Worm (Caenorhabditis elegans) whole organism, L3 larva: ENCODE measurements around the gene C01G5.9.
A peak's percentile ranks its signal among the peaks of the same experiment; 100 is the strongest.

Experiments
- R02D3.7 ChIP-seq: fragments of 150-350 bp; optimal IDR thresholded peaks from 2 replicates; lab custom pipeline; 2014; ENCODE audit warnings: missing biosample characterization, missing genetic modification characterization
- aly-2 ChIP-seq: fragments of 150-350 bp; optimal IDR thresholded peaks from 2 replicates; lab custom pipeline; 2014; ENCODE audit warnings: missing biosample characterization, missing genetic modification characterization
- ceh-28 ChIP-seq: fragments of 150-350 bp; optimal IDR thresholded peaks from 2 replicates; lab custom pipeline; 2014; ENCODE audit warnings: missing biosample characterization, missing genetic modification reagents, missing genetic modification characterization
- ceh-82 ChIP-seq: fragments of 150-350 bp; optimal IDR thresholded peaks from 2 replicates; lab custom pipeline; 2014; ENCODE audit warnings: missing biosample characterization, missing genetic modification characterization
- egl-27 ChIP-seq: sonication (generic microtip); optimal IDR thresholded peaks from 4 replicates; lab custom pipeline; 2017; ENCODE audit warnings: missing biosample characterization, missing genetic modification reagents, missing genetic modification characterization
- egl-5 ChIP-seq: fragments of 150-350 bp; optimal IDR thresholded peaks from 2 replicates; lab custom pipeline; 2017; ENCODE audit warnings: missing biosample characterization, missing genetic modification reagents, missing genetic modification characterization, inconsistent platforms
- elt-2 ChIP-seq: sonication (generic microtip); optimal IDR thresholded peaks from 2 replicates; lab custom pipeline; 2016; ENCODE audit warnings: missing genetic modification reagents, mild to moderate bottlenecking, missing genetic modification characterization, missing compliant biosample characterization
- elt-3 ChIP-seq, 3 experiments: fragments of 150-350 bp in 1 of 3; sonication (generic microtip) in 2 of 3; optimal IDR thresholded peaks; 2 replicates in 2 of 3; 4 replicates in 1 of 3; lab custom pipeline; 2014 to 2017; ENCODE audit warnings: missing biosample characterization in 3 of 3, missing genetic modification characterization in 3 of 3
- fkh-2 ChIP-seq: fragments of 150-350 bp; optimal IDR thresholded peaks from 2 replicates; lab custom pipeline; 2014; ENCODE audit warnings: missing biosample characterization, missing genetic modification reagents, missing genetic modification characterization
- fos-1 ChIP-seq: fragments of 150-350 bp; optimal IDR thresholded peaks from 2 replicates; lab custom pipeline; 2014; ENCODE audit warnings: missing biosample characterization, missing genetic modification characterization
- hmg-11 ChIP-seq: sonication (generic microtip); optimal IDR thresholded peaks from 2 replicates; lab custom pipeline; 2016; ENCODE audit warnings: missing genetic modification characterization, missing compliant biosample characterization
- jun-1 ChIP-seq: fragments of 150-350 bp; optimal IDR thresholded peaks from 2 replicates; lab custom pipeline; 2014; ENCODE audit warnings: missing biosample characterization, missing genetic modification reagents, missing genetic modification characterization
- lin-15B ChIP-seq: fragments of 150-350 bp; optimal IDR thresholded peaks from 2 replicates; lab custom pipeline; 2014; ENCODE audit warnings: missing biosample characterization, missing genetic modification characterization
- lin-39 ChIP-seq: fragments of 150-350 bp; optimal IDR thresholded peaks from 2 replicates; lab custom pipeline; 2018; ENCODE audit warnings: missing biosample characterization, missing genetic modification reagents, missing genetic modification characterization
- lsy-12 ChIP-seq: sonication (generic microtip); optimal IDR thresholded peaks from 2 replicates; lab custom pipeline; 2016; ENCODE audit warnings: mild to moderate bottlenecking, missing genetic modification characterization, missing compliant biosample characterization
- mml-1 ChIP-seq: fragments of 150-350 bp; sonication (generic microtip); optimal IDR thresholded peaks from 3 replicates; lab custom pipeline; 2014; ENCODE audit warnings: missing biosample characterization, missing genetic modification characterization
- nfya-1 ChIP-seq: sonication (generic microtip); optimal IDR thresholded peaks from 2 replicates; lab custom pipeline; 2017; ENCODE audit warnings: missing genetic modification characterization, mild to moderate bottlenecking, missing compliant biosample characterization, antibody characterized with exemption, moderate library complexity; ENCODE audit not compliant: insufficient read depth
- nhr-11 ChIP-seq: fragments of 150-350 bp; optimal IDR thresholded peaks from 2 replicates; lab custom pipeline; 2014; ENCODE audit warnings: missing biosample characterization, missing genetic modification characterization
- nhr-12 ChIP-seq: fragments of 150-350 bp; optimal IDR thresholded peaks from 2 replicates; lab custom pipeline; 2014; ENCODE audit warnings: missing biosample characterization, missing genetic modification characterization
- nhr-23 ChIP-seq: fragments of 150-350 bp; optimal IDR thresholded peaks from 2 replicates; lab custom pipeline; 2014; ENCODE audit warnings: missing biosample characterization, missing genetic modification reagents, missing genetic modification characterization
- nhr-237 ChIP-seq: fragments of 150-350 bp; optimal IDR thresholded peaks from 2 replicates; lab custom pipeline; 2014; ENCODE audit warnings: missing biosample characterization, missing genetic modification characterization
- nhr-25 ChIP-seq: sonication (generic microtip); optimal IDR thresholded peaks from 2 replicates; lab custom pipeline; 2017; ENCODE audit warnings: missing biosample characterization, missing genetic modification characterization
- nhr-28 ChIP-seq: fragments of 150-350 bp; optimal IDR thresholded peaks from 2 replicates; lab custom pipeline; 2014; ENCODE audit warnings: missing biosample characterization, missing genetic modification characterization
- nhr-43 ChIP-seq: sonication (generic microtip); optimal IDR thresholded peaks from 2 replicates; lab custom pipeline; 2016; ENCODE audit warnings: mild to moderate bottlenecking, missing genetic modification characterization, missing compliant biosample characterization; ENCODE audit not compliant: poor library complexity, severe bottlenecking
- nhr-67 ChIP-seq: fragments of 150-350 bp; optimal IDR thresholded peaks from 2 replicates; lab custom pipeline; 2014; ENCODE audit warnings: missing biosample characterization, missing genetic modification characterization
- nhr-77 ChIP-seq: fragments of 150-350 bp; optimal IDR thresholded peaks from 2 replicates; lab custom pipeline; 2014; ENCODE audit warnings: missing biosample characterization, missing genetic modification characterization
- pha-4 ChIP-seq: fragments of 150-350 bp; optimal IDR thresholded peaks from 2 replicates; lab custom pipeline; 2014; ENCODE audit warnings: missing biosample characterization, missing genetic modification reagents, missing genetic modification characterization
- pqm-1 ChIP-seq: fragments of 150-350 bp; optimal IDR thresholded peaks from 2 replicates; lab custom pipeline; 2017; ENCODE audit warnings: missing biosample characterization, missing genetic modification characterization, inconsistent platforms
- sea-2 ChIP-seq: fragments of 150-350 bp; sonication (generic microtip); optimal IDR thresholded peaks from 4 replicates; lab custom pipeline; 2014; ENCODE audit warnings: missing biosample characterization, missing genetic modification reagents, missing genetic modification characterization
- snpc-4 ChIP-seq: fragments of 150-350 bp; optimal IDR thresholded peaks from 2 replicates; lab custom pipeline; 2014; ENCODE audit warnings: missing biosample characterization, missing genetic modification characterization
- tbx-2 ChIP-seq: sonication (generic microtip); optimal IDR thresholded peaks from 2 replicates; lab custom pipeline; 2016; ENCODE audit warnings: mild to moderate bottlenecking, missing genetic modification characterization, missing compliant biosample characterization
- unc-62 ChIP-seq: fragments of 150-350 bp; sonication (generic microtip); optimal IDR thresholded peaks from 4 replicates; lab custom pipeline; 2014; ENCODE audit warnings: missing biosample characterization, missing genetic modification reagents, missing genetic modification characterization
- zag-1 ChIP-seq: fragments of 150-350 bp; optimal IDR thresholded peaks from 2 replicates; lab custom pipeline; 2014; ENCODE audit warnings: missing biosample characterization, missing genetic modification characterization

C01G5.9 gene

ce11 chrIV:6519593-6519992 is at the start of gene C01G5.9:
C01G5.9 (plus strand) TSS chrIV:6519893.
- no peak for TF ChIP-seq ceh-82 (tag; lab: Kevin White, UChicago)
- no peak for TF ChIP-seq jun-1 (tag; lab: Kevin White, UChicago)
- peak; percentile 37 for TF ChIP-seq nhr-23 (tag; lab: Kevin White, UChicago)
- TF ChIP-seq elt-2 (tag; lab: Kevin White, UChicago): peak; percentile 31
- no peak for TF ChIP-seq nhr-67 (tag; lab: Kevin White, UChicago)
- no peak for TF ChIP-seq nhr-237 (tag; lab: Kevin White, UChicago)
- TF ChIP-seq, all 47 proteins: peak for 2

ce11 chrIV:6471216-6471615 is 48.5 kb upstream of the C01G5.9 start, which contains the start of gene tmed-13:
tmed-13 (minus strand) TSS chrIV:6471384.
- no peak for TF ChIP-seq zag-1 (tag; lab: Kevin White, UChicago)
- TF ChIP-seq pha-4 (tag; lab: Kevin White, UChicago): peak; percentile 42

- TF ChIP-seq unc-62 (GFP tag; lab: Kevin White, UChicago): no peak
- TF ChIP-seq sea-2 (GFP tag; lab: Kevin White, UChicago): no peak
- TF ChIP-seq ceh-28 (tag; lab: Kevin White, UChicago): no peak
- TF ChIP-seq elt-2 (tag; lab: Kevin White, UChicago): no peak
- no peak for TF ChIP-seq elt-3 (tag; optimal IDR thresholded peaks at IDR 0.05; lab: Kevin White, UChicago)
- TF ChIP-seq aly-2 (tag; lab: Kevin White, UChicago): no peak
- no peak for TF ChIP-seq nhr-11 (tag; lab: Kevin White, UChicago)
- no peak for TF ChIP-seq hmg-11
- TF ChIP-seq snpc-4 (tag; lab: Kevin White, UChicago): no peak
- TF ChIP-seq fkh-2 (tag; lab: Kevin White, UChicago): no peak
- TF ChIP-seq nhr-77 (tag; lab: Kevin White, UChicago): no peak
- no peak for TF ChIP-seq nfya-1 (tag; lab: Kevin White, UChicago)
- TF ChIP-seq, all 47 proteins: peak for 0
These were observed 46.6 kb upstream of the C01G5.9 start, which contains the start of gene Y73B6BL.27 for ce11 chrIV:6473140-6473539. Y73B6BL.27 (minus strand) TSS chrIV:6473240.

ce11 chrIV:6474751-6475150 is 44.9 kb upstream of the C01G5.9 start:
- TF ChIP-seq hmg-11 (peak; percentile 44), tbx-2 (tag; lab: Kevin White, UChicago) (no peak), lin-15B (tag; lab: Kevin White, UChicago) (peak; percentile 66), ceh-28 (tag; lab: Kevin White, UChicago) (peak; percentile 56), nfya-1 (tag; lab: Kevin White, UChicago) (peak; percentile 67), nhr-23 (tag; lab: Kevin White, UChicago) (peak; percentile 42), lin-39 (tag; lab: Kevin White, UChicago) (peak; percentile 24), ceh-82 (tag; lab: Kevin White, UChicago) (no peak), R02D3.7 (tag; lab: Kevin White, UChicago) (no peak), egl-5 (tag; lab: Kevin White, UChicago) (peak; percentile 64), nhr-43 (tag; lab: Kevin White, UChicago) (no peak), pha-4 (tag; lab: Kevin White, UChicago) (peak; percentile 59), snpc-4 (tag; lab: Kevin White, UChicago) (peak; percentile 42), nhr-25 (tag; lab: Kevin White, UChicago) (peak; percentile 40)

- TF ChIP-seq nhr-28 (tag; lab: Kevin White, UChicago): no peak
- no peak for TF ChIP-seq nhr-77 (tag; lab: Kevin White, UChicago)
- no peak for TF ChIP-seq elt-3 (tag; optimal IDR thresholded peaks at IDR 0.05; lab: Kevin White, UChicago)
- no peak for TF ChIP-seq mml-1
- TF ChIP-seq nhr-11 (tag; lab: Kevin White, UChicago): no peak
- no peak for TF ChIP-seq nhr-12 (tag; lab: Kevin White, UChicago)
- no peak for TF ChIP-seq unc-62 (GFP tag; lab: Kevin White, UChicago)
These were observed 39.5 kb upstream of the C01G5.9 start, which contains the start of gene tyr-6 for ce11 chrIV:6480221-6480620. tyr-6 (plus strand) TSS chrIV:6480521.

ce11 chrIV:6480978-6481377 is 38.7 kb upstream of the C01G5.9 start:
- TF ChIP-seq pha-4 (tag; lab: Kevin White, UChicago) (peak; percentile 32), pqm-1 (tag; lab: Kevin White, UChicago) (peak; percentile 29), lin-15B (tag; lab: Kevin White, UChicago) (no peak), egl-5 (tag; lab: Kevin White, UChicago) (no peak), elt-2 (tag; lab: Kevin White, UChicago) (peak; percentile 30), egl-27 (tag; lab: Kevin White, UChicago) (peak; percentile 36), fos-1 (no peak), nhr-43 (tag; lab: Kevin White, UChicago) (peak; percentile 73), lsy-12 (peak; percentile 44), sea-2 (GFP tag; lab: Kevin White, UChicago) (no peak), hmg-11 (peak; percentile 56), nhr-25 (tag; lab: Kevin White, UChicago) (peak; percentile 26), nhr-12 (tag; lab: Kevin White, UChicago) (no peak), nfya-1 (tag; lab: Kevin White, UChicago) (peak; percentile 23)
